Worm (Caenorhabditis elegans) whole organism, L1 larva: ENCODE results near the gene srv-12.

Experiments used
- C04F5.9 ChIP-seq: sonication (generic microtip); optimal IDR thresholded peaks from 2 replicates; lab custom pipeline; 2016; ENCODE audit warnings: missing genetic modification characterization, missing compliant biosample characterization
- Y116A8C.19 ChIP-seq: sonication (generic microtip); optimal IDR thresholded peaks from 2 replicates; lab custom pipeline; 2016; ENCODE audit warnings: missing compliant biosample characterization, missing genetic modification characterization, borderline replicate concordance
- aly-2 ChIP-seq: fragments of 150-350 bp; optimal IDR thresholded peaks from 2 replicates; lab custom pipeline; 2014; ENCODE audit warnings: missing biosample characterization, missing genetic modification characterization
- ama-1 ChIP-seq: fragments of 150-350 bp; optimal IDR thresholded peaks from 2 replicates; lab custom pipeline; 2014
- blmp-1 ChIP-seq: fragments of 150-350 bp; optimal IDR thresholded peaks from 2 replicates; lab custom pipeline; 2014; ENCODE audit warnings: missing biosample characterization, missing genetic modification characterization
- ceh-8 ChIP-seq: fragments of 200-800 bp; sonication (Bioruptor generic); optimal IDR thresholded peaks from 2 replicates; lab custom pipeline; 2018; ENCODE audit warnings: mild to moderate bottlenecking, missing genetic modification characterization, moderate library complexity, missing compliant biosample characterization
- ceh-82 ChIP-seq, 3 experiments: fragments of 150-350 bp in 1 of 3; sonication (generic microtip) in 2 of 3; optimal IDR thresholded peaks; 2 replicates each; lab custom pipeline; 2014 to 2017; ENCODE audit warnings: missing biosample characterization in 3 of 3, missing genetic modification characterization in 3 of 3
- ceh-88 ChIP-seq: fragments of 200-800 bp; sonication (Bioruptor generic); IDR thresholded peaks from 2 replicates; pipeline ENCODE4 v1.3.6; 2022; ENCODE audit warnings: missing genetic modification characterization, missing compliant biosample characterization
- ceh-90 ChIP-seq: sonication (generic microtip); optimal IDR thresholded peaks from 2 replicates; lab custom pipeline; 2016; ENCODE audit warnings: missing genetic modification characterization, missing compliant biosample characterization
- dpl-1 ChIP-seq, 3 experiments: fragments of 150-350 bp in 2 of 3; sonication (generic microtip) in 1 of 3; optimal IDR thresholded peaks; 2 replicates each; lab custom pipeline; 2014 to 2017; ENCODE audit warnings: missing biosample characterization in 3 of 3, missing genetic modification characterization in 3 of 3, missing genetic modification reagents in 3 of 3
- dsc-1 ChIP-seq: sonication (generic microtip); optimal IDR thresholded peaks from 2 replicates; lab custom pipeline; 2016; ENCODE audit warnings: mild to moderate bottlenecking, missing genetic modification characterization, missing compliant biosample characterization
- efl-1 ChIP-seq, 4 experiments: fragments of 150-350 bp; optimal IDR thresholded peaks in 3 of 4; peaks in 1 of 4; 1 replicate in 1 of 4; 2 replicates in 3 of 4; lab custom pipeline; 2014; ENCODE audit warnings: missing biosample characterization in 2 of 4, missing genetic modification characterization in 2 of 4, missing genetic modification reagents in 2 of 4
- egl-13 ChIP-seq: sonication (generic microtip); optimal IDR thresholded peaks from 2 replicates; lab custom pipeline; 2016; ENCODE audit warnings: missing genotype, missing genetic modification reagents, missing genetic modification characterization, missing compliant biosample characterization
- elt-2 ChIP-seq: sonication (generic microtip); optimal IDR thresholded peaks from 2 replicates; lab custom pipeline; 2016; ENCODE audit warnings: missing genetic modification characterization, mild to moderate bottlenecking, inconsistent platforms, missing compliant biosample characterization, missing genetic modification reagents
- elt-3 ChIP-seq, 6 experiments: fragments of 150-350 bp in 1 of 6; sonication (generic microtip); optimal IDR thresholded peaks; 2 replicates each; lab custom pipeline; 2017 to 2018; ENCODE audit warnings: missing biosample characterization in 6 of 6, missing genetic modification characterization in 6 of 6, inconsistent platforms in 1 of 6
- ets-5 ChIP-seq: fragments of 200-800 bp; sonication (Bioruptor generic); IDR thresholded peaks from 2 replicates; pipeline ENCODE4 v1.3.6; 2022; ENCODE audit warnings: missing genetic modification characterization, missing compliant biosample characterization
- fkh-10 ChIP-seq: sonication (generic microtip); optimal IDR thresholded peaks from 2 replicates; lab custom pipeline; 2017; ENCODE audit warnings: missing biosample characterization, missing genetic modification reagents, missing genetic modification characterization
- fkh-8 ChIP-seq: sonication (generic microtip); optimal IDR thresholded peaks from 2 replicates; lab custom pipeline; 2016; ENCODE audit warnings: mild to moderate bottlenecking, missing genetic modification characterization, missing compliant biosample characterization
- hlh-17 ChIP-seq: fragments of 200-800 bp; sonication (Bioruptor generic); optimal IDR thresholded peaks from 2 replicates; lab custom pipeline; 2018; ENCODE audit warnings: missing genetic modification characterization, mild to moderate bottlenecking, missing compliant biosample characterization, moderate library complexity, borderline replicate concordance
- irx-1 ChIP-seq: sonication (generic microtip); optimal IDR thresholded peaks from 2 replicates; lab custom pipeline; 2016; ENCODE audit warnings: missing genetic modification characterization, missing compliant biosample characterization
- jun-1 ChIP-seq: fragments of 150-350 bp; optimal IDR thresholded peaks from 2 replicates; lab custom pipeline; 2014; ENCODE audit warnings: missing biosample characterization, missing genetic modification reagents, missing genetic modification characterization
- lin-35 ChIP-seq, 2 experiments: fragments of 150-350 bp; optimal IDR thresholded peaks; 2 replicates each; lab custom pipeline; 2014; ENCODE audit warnings: missing biosample characterization in 2 of 2, missing genetic modification characterization in 2 of 2, missing genetic modification reagents in 2 of 2
- lin-39 ChIP-seq: fragments of 150-350 bp; optimal IDR thresholded peaks from 2 replicates; lab custom pipeline; 2014; ENCODE audit warnings: missing biosample characterization, missing genetic modification reagents, missing genetic modification characterization
- lir-3 ChIP-seq: sonication (generic microtip); optimal IDR thresholded peaks from 2 replicates; lab custom pipeline; 2016; ENCODE audit warnings: mild to moderate bottlenecking, missing genetic modification characterization, moderate library complexity, missing compliant biosample characterization; ENCODE audit not compliant: poor library complexity
- mab-9 ChIP-seq: fragments of 200-800 bp; sonication (Bioruptor generic); IDR thresholded peaks from 2 replicates; pipeline ENCODE4 v1.3.6; 2022; ENCODE audit warnings: missing genetic modification reagents, missing genetic modification characterization, missing compliant biosample characterization
- nhr-12 ChIP-seq: sonication (generic microtip); optimal IDR thresholded peaks from 2 replicates; lab custom pipeline; 2017; ENCODE audit warnings: missing biosample characterization, missing genetic modification characterization
- nhr-19 ChIP-seq: fragments of 200-800 bp; sonication (Bioruptor generic); conservative IDR thresholded peaks from 2 replicates; pipeline ENCODE4 v1.3.6; 2022; ENCODE audit warnings: missing genetic modification characterization, missing compliant biosample characterization
- nhr-20 ChIP-seq: sonication (generic microtip); optimal IDR thresholded peaks from 2 replicates; lab custom pipeline; 2016; ENCODE audit warnings: mild to moderate bottlenecking, missing genetic modification characterization, missing compliant biosample characterization
- nhr-47 ChIP-seq: sonication (generic microtip); optimal IDR thresholded peaks from 2 replicates; lab custom pipeline; 2016; ENCODE audit warnings: mild to moderate bottlenecking, missing genetic modification characterization, moderate library complexity, missing compliant biosample characterization
- nhr-71 ChIP-seq: sonication (generic microtip); optimal IDR thresholded peaks from 2 replicates; lab custom pipeline; 2016; ENCODE audit warnings: mild to moderate bottlenecking, missing genetic modification characterization, moderate library complexity, missing compliant biosample characterization
- nhr-77 ChIP-seq: fragments of 150-350 bp; optimal IDR thresholded peaks from 2 replicates; lab custom pipeline; 2014; ENCODE audit warnings: missing biosample characterization, missing genetic modification characterization
- nhr-84 ChIP-seq: sonication (generic microtip); optimal IDR thresholded peaks from 2 replicates; lab custom pipeline; 2017; ENCODE audit warnings: missing biosample characterization, missing genetic modification characterization
- nhr-85 ChIP-seq: sonication (generic microtip); peaks from one replicate; lab custom pipeline; 2016; ENCODE audit warnings: missing genetic modification characterization, inconsistent platforms, missing compliant biosample characterization
- nhr-90 ChIP-seq: sonication (generic microtip); optimal IDR thresholded peaks from 2 replicates; lab custom pipeline; 2016; ENCODE audit warnings: mild to moderate bottlenecking, missing genetic modification characterization, missing compliant biosample characterization; ENCODE audit not compliant: poor library complexity
- pqm-1 ChIP-seq: sonication (generic microtip); optimal IDR thresholded peaks from 3 replicates; lab custom pipeline; 2017; ENCODE audit warnings: missing biosample characterization, missing genetic modification characterization
- rnt-1 ChIP-seq: sonication (generic microtip); optimal IDR thresholded peaks from 2 replicates; lab custom pipeline; 2016; ENCODE audit warnings: mild to moderate bottlenecking, missing genetic modification characterization, moderate library complexity, missing compliant biosample characterization
- skn-1 ChIP-seq: fragments of 150-350 bp; optimal IDR thresholded peaks from 2 replicates; lab custom pipeline; 2014; ENCODE audit warnings: missing biosample characterization, missing genetic modification characterization
- sox-4 ChIP-seq: sonication (generic microtip); optimal IDR thresholded peaks from 2 replicates; lab custom pipeline; 2016; ENCODE audit warnings: missing genetic modification characterization, missing compliant biosample characterization
- sptf-1 ChIP-seq: fragments of 150-350 bp; optimal IDR thresholded peaks from 2 replicates; lab custom pipeline; 2014; ENCODE audit warnings: missing biosample characterization, missing genetic modification characterization
- sup-37 ChIP-seq: fragments of 200-800 bp; sonication (Bioruptor generic); optimal IDR thresholded peaks from 2 replicates; lab custom pipeline; 2018; ENCODE audit warnings: mild to moderate bottlenecking, missing genetic modification characterization, missing compliant biosample characterization
- tbx-2 ChIP-seq: sonication (generic microtip); optimal IDR thresholded peaks from 2 replicates; lab custom pipeline; 2016; ENCODE audit warnings: missing genetic modification characterization, missing compliant biosample characterization
- tlp-1 ChIP-seq: fragments of 150-350 bp; optimal IDR thresholded peaks from 2 replicates; lab custom pipeline; 2014; ENCODE audit warnings: missing biosample characterization, missing genetic modification characterization
- unc-30 ChIP-seq: sonication (generic microtip); optimal IDR thresholded peaks from 2 replicates; lab custom pipeline; 2017; ENCODE audit warnings: missing biosample characterization, missing genetic modification characterization
- unc-62 ChIP-seq: fragments of 150-350 bp; optimal IDR thresholded peaks from 2 replicates; lab custom pipeline; 2014; ENCODE audit warnings: missing biosample characterization, missing genetic modification reagents, missing genetic modification characterization
- unc-86 ChIP-seq: sonication (generic microtip); optimal IDR thresholded peaks from 2 replicates; lab custom pipeline; 2016; ENCODE audit warnings: missing genetic modification characterization, missing compliant biosample characterization
- zip-4 ChIP-seq: fragments of 200-800 bp; sonication (Bioruptor generic); optimal IDR thresholded peaks from 2 replicates; lab custom pipeline; 2018; ENCODE audit warnings: mild to moderate bottlenecking, missing genetic modification characterization, moderate library complexity, missing compliant biosample characterization
- ztf-11 ChIP-seq, 2 experiments: sonication (generic microtip); optimal IDR thresholded peaks; 2 replicates each; lab custom pipeline; 2016 to 2017; ENCODE audit warnings: missing genetic modification characterization in 2 of 2, missing biosample characterization in 1 of 2, missing compliant biosample characterization in 1 of 2
- ztf-4 ChIP-seq: fragments of 150-350 bp; optimal IDR thresholded peaks from 2 replicates; lab custom pipeline; 2014; ENCODE audit warnings: missing biosample characterization, missing genetic modification characterization

Gene srv-12

DNA sequence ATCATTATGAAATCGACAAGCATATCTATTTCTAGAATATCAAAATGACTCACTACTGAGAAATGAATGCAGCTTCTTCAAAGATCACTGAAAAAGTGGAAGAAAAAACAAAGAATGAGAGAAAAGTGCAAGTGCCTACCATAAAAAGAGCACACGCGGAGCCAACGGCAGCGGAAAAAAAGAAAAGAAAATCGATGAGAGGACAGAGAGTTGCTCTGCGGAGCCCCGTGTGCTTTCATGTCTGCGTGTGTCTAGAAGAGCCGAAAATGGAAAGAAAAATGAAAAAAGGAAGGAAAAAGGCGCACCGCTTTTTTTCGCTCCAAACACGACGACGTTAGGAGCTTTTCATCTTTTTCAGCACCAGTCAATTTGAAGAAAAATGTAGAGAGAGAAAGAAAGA is 9.3 kb upstream of the srv-12 start, which contains the start of gene ipla-7 (continued):
- peak; percentile 51 for TF ChIP-seq nhr-71 (tag; lab: Kevin White, UChicago)
- peak; percentile 56 for TF ChIP-seq fkh-8 (tag; lab: Kevin White, UChicago)
- peak; percentile 15 for TF ChIP-seq unc-86 (tag; lab: Kevin White, UChicago)
- no peak for TF ChIP-seq skn-1 (tag; lab: Kevin White, UChicago)
- TF ChIP-seq nhr-90 (tag; lab: Kevin White, UChicago) = no peak
- no peak for TF ChIP-seq sptf-1 (tag; lab: Kevin White, UChicago)
- no peak for TF ChIP-seq dsc-1 (tag; lab: Kevin White, UChicago)
- no peak for TF ChIP-seq elt-2 (tag; lab: Kevin White, UChicago)
- TF ChIP-seq nhr-85 (tag; lab: Kevin White, UChicago) = no peak
- no peak for TF ChIP-seq pqm-1
- TF ChIP-seq fkh-10 (GFP tag; lab: Kevin White, UChicago) = peak; percentile 16
- TF ChIP-seq aly-2 (tag; lab: Kevin White, UChicago) = no peak
- peak in 1 of 3 experiments; percentile 56 for TF ChIP-seq ceh-82 (tag; optimal IDR thresholded peaks at IDR 0.05; lab: Kevin White, UChicago)
- TF ChIP-seq lin-39 = no peak
- TF ChIP-seq ztf-4 (tag; lab: Kevin White, UChicago) = no peak
- TF ChIP-seq ceh-8 (GFP tag; lab: Kevin White, UChicago) = no peak
- peak in 1 of 3 experiments; percentile 20 for TF ChIP-seq dpl-1 (GFP tag; optimal IDR thresholded peaks at IDR 0.05; lab: Kevin White, UChicago)
- TF ChIP-seq efl-1 (optimal IDR thresholded peaks at IDR 0.05; lab: Kevin White, UChicago) = peak in 1 of 2 experiments; percentile 5
- peak in 1 of 2 experiments; percentile 82 for TF ChIP-seq efl-1 (GFP tag; optimal IDR thresholded peaks at IDR 0.05 in 1 of 2; lab: Kevin White, UChicago)
- TF ChIP-seq unc-30 (tag; lab: Kevin White, UChicago) = no peak
- no peak for TF ChIP-seq ztf-11 (tag; optimal IDR thresholded peaks at IDR 0.05; lab: Kevin White, UChicago)
- TF ChIP-seq rnt-1 = no peak
- no peak for TF ChIP-seq C04F5.9
- TF ChIP-seq nhr-84 = no peak
- no peak for TF ChIP-seq ets-5 (GFP tag; lab: Robert Waterston, UW)
- no peak for TF ChIP-seq ceh-90 (tag; lab: Kevin White, UChicago)
- TF ChIP-seq nhr-77 (tag; lab: Kevin White, UChicago) = no peak

ce11 chrIV:10060795-10061194 is 7.3 kb upstream of the srv-12 start:
- TF ChIP-seq nhr-85 (tag; lab: Kevin White, UChicago) (no peak), elt-2 (tag; lab: Kevin White, UChicago) (peak; percentile 53)

DNA sequence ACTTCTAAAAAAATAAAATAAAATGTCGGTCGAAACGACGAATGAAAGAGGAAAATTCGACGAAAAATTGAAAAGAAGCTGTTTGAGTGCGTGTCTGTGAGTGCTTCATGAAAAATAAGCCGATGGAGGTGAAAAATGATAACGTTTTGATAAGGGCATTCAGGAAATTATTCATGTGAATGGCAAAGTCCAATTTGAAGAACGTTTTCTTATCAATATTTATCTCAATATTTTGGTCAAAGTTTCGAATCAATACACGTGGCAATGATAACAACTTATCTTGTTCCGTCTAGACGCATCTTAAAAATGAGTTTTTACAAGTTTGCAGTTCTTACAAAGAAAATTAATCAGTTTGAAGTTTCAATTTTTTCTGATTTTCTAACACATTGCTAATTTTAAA is 5.7 kb upstream of the srv-12 start:
- TF ChIP-seq lir-3 (tag; lab: Kevin White, UChicago) (no peak), fkh-8 (tag; lab: Kevin White, UChicago) (no peak), unc-62 (no peak), ama-1 (lab: Kevin White, UChicago) (no peak), C04F5.9 (no peak), tbx-2 (tag; lab: Kevin White, UChicago) (no peak), nhr-77 (tag; lab: Kevin White, UChicago) (no peak), skn-1 (tag; lab: Kevin White, UChicago) (no peak), nhr-12 (tag; lab: Kevin White, UChicago) (no peak), zip-4 (GFP tag; lab: Kevin White, UChicago) (no peak), hlh-17 (no peak), ceh-8 (GFP tag; lab: Kevin White, UChicago) (no peak), nhr-19 (GFP tag; lab: Robert Waterston, UW) (no peak), irx-1 (tag; lab: Kevin White, UChicago) (no peak), elt-3 (tag; optimal IDR thresholded peaks at IDR 0.05; lab: Kevin White, UChicago) (no peak), ceh-88 (no peak), sup-37 (GFP tag; lab: Kevin White, UChicago) (no peak), unc-86 (tag; lab: Kevin White, UChicago) (no peak), dpl-1 (GFP tag; optimal IDR thresholded peaks at IDR 0.05; lab: Kevin White, UChicago) (no peak), blmp-1 (tag; lab: Kevin White, UChicago) (no peak), sptf-1 (tag; lab: Kevin White, UChicago) (no peak), tlp-1 (peak; percentile 70), nhr-20 (tag; lab: Kevin White, UChicago) (peak; percentile 10), jun-1 (tag; lab: Kevin White, UChicago) (no peak), lin-35 (GFP tag; optimal IDR thresholded peaks at IDR 0.05; lab: Kevin White, UChicago) (no peak), sox-4 (no peak), Y116A8C.19 (tag; lab: Kevin White, UChicago) (no peak), pqm-1 (no peak), mab-9 (GFP tag; lab: Robert Waterston, UW) (no peak), nhr-47 (tag; lab: Kevin White, UChicago) (no peak), nhr-84 (no peak), egl-13 (tag; lab: Kevin White, UChicago) (no peak)
